Fruit fly (Drosophila melanogaster): ENCODE measurements around the gene Kaz.

Kaz gene

dm6 chr3R:24870389-24871048 is 40.8 kb upstream of the Kaz start, which contains the start of gene CycB3 (continued):
- TF ChIP-seq HLH4C (GFP tag; IDR thresholded peaks at IDR 0.05; ENCODE audit: partially characterized antibody), result no peak
- TF ChIP-seq kni (GFP tag; optimal IDR thresholded peaks at IDR 0.05), result peak; percentile 55
- TF ChIP-seq Lhr (GFP tag; optimal IDR thresholded peaks at IDR 0.05), result peak; percentile 43
- TF ChIP-seq cg (GFP tag; optimal IDR thresholded peaks at IDR 0.05), result peak; percentile 1
- TF ChIP-seq bbx (GFP tag; IDR thresholded peaks at IDR 0.05; ENCODE audit: partially characterized antibody), result peak; percentile 50; the same call in 1 of the 2 replicates
- no peak for TF ChIP-seq D (optimal IDR thresholded peaks at IDR 0.05)
- TF ChIP-seq D (GFP tag; optimal IDR thresholded peaks at IDR 0.05), result no peak
- no peak for TF ChIP-seq CG5245 (GFP tag; optimal IDR thresholded peaks at IDR 0.05)
- no peak for TF ChIP-seq Ada2b (GFP tag; IDR thresholded peaks at IDR 0.05)
- TF ChIP-seq phol (tag; optimal IDR thresholded peaks at IDR 0.05), result peak; percentile 91
- peak; percentile 6 for TF ChIP-seq CG12155 (GFP tag; optimal IDR thresholded peaks at IDR 0.05)
- peak; percentile 48 for TF ChIP-seq her (GFP tag; optimal IDR thresholded peaks at IDR 0.05)
- peak; percentile 9 for TF ChIP-seq CG6765 (GFP tag; optimal IDR thresholded peaks at IDR 0.05)
- no peak for TF ChIP-seq Poxn (GFP tag; IDR thresholded peaks at IDR 0.05)
- peak; percentile 34 for TF ChIP-seq da (GFP tag; optimal IDR thresholded peaks at IDR 0.05)
- TF ChIP-seq z (GFP tag; IDR thresholded peaks at IDR 0.05), result no peak
- no peak for TF ChIP-seq CG16863 (GFP tag; optimal IDR thresholded peaks at IDR 0.05)
- no peak for TF ChIP-seq CG3995 (GFP tag; optimal IDR thresholded peaks at IDR 0.05)
- TF ChIP-seq Dad (GFP tag; optimal IDR thresholded peaks at IDR 0.05), result peak; percentile 2
- TF ChIP-seq zf30C (GFP tag; optimal IDR thresholded peaks at IDR 0.05), result peak; percentile 14
- TF ChIP-seq CG32767 (GFP tag; IDR thresholded peaks at IDR 0.05), result no peak
- TF ChIP-seq CG10959 (GFP tag; IDR thresholded peaks at IDR 0.05), result no peak
- TF ChIP-seq CG7987 (GFP tag; optimal IDR thresholded peaks at IDR 0.05), result peak; percentile 45
- TF ChIP-seq CG10147 (GFP tag; optimal IDR thresholded peaks at IDR 0.05), result no peak
- TF ChIP-seq gsb (GFP tag; IDR thresholded peaks at IDR 0.05), result no peak

- TF ChIP-seq abd-A (tag; optimal IDR thresholded peaks at IDR 0.05), result no peak
- no peak for TF ChIP-seq vfl (GFP tag; optimal IDR thresholded peaks at IDR 0.05)
- TF ChIP-seq Med (GFP tag), result peak; percentile 28
- 0 out of 3 replicates have a peak, but pooled peaks have one; percentile 25 for TF ChIP-seq Opbp (GFP tag; IDR thresholded peaks at IDR 0.05; ENCODE audit: partially characterized antibody)
- peak; percentile 83 for TF ChIP-seq pros (GFP tag; optimal IDR thresholded peaks at IDR 0.05)
- peak; percentile 66 for TF ChIP-seq nerfin-1 (tag; optimal IDR thresholded peaks at IDR 0.05)
- TF ChIP-seq CG10431 (GFP tag; optimal IDR thresholded peaks at IDR 0.05), result peak; percentile 100
- TF ChIP-seq crol (GFP tag; IDR thresholded peaks at IDR 0.05), result peak; percentile 65; the same call in 1 of the 2 replicates
Observed at dm6 chr3R:24867956-24868355, 38.2 kb upstream of the Kaz start.

- TF ChIP-seq ewg (GFP tag; optimal IDR thresholded peaks at IDR 0.05), result peak; percentile 38
- TF ChIP-seq H15 (GFP tag; IDR thresholded peaks at IDR 0.05), result 0 out of 3 replicates have a peak, but pooled peaks have one; percentile 11
- TF ChIP-seq CG32767 (GFP tag; IDR thresholded peaks at IDR 0.05), result no peak
- TF ChIP-seq CG15479 (GFP tag; optimal IDR thresholded peaks at IDR 0.05), result peak; percentile 92
- TF ChIP-seq Stat92E (GFP tag; optimal IDR thresholded peaks at IDR 0.05), result no peak
- TF ChIP-seq zen (tag; optimal IDR thresholded peaks at IDR 0.05), result peak; percentile 20
- peak in 1 of 2 experiments; percentile 60 for TF ChIP-seq tll (GFP tag; optimal IDR thresholded peaks at IDR 0.05)
- peak; percentile 65 for TF ChIP-seq pros (GFP tag; optimal IDR thresholded peaks at IDR 0.05)
Observed at dm6 chr3R:24866976-24867375, 37.2 kb upstream of the Kaz start.

Measured in whole organism, embryonic.